Worm (Caenorhabditis elegans) whole organism, L4/young adult: Measurements from ENCODE around the gene nspg-5.

Source experiments
- W03F9.2 ChIP-seq: fragments of 150-350 bp; optimal IDR thresholded peaks from 2 replicates; lab custom pipeline; 2014; ENCODE audit warnings: missing biosample characterization, missing genetic modification characterization
- dao-5 ChIP-seq: sonication (generic microtip); optimal IDR thresholded peaks from 2 replicates; lab custom pipeline; 2016; ENCODE audit warnings: missing genotype, missing genetic modification characterization, moderate library complexity, missing compliant biosample characterization
- him-1 ChIP-seq: sonication (generic microtip); optimal IDR thresholded peaks from 2 replicates; lab custom pipeline; 2016; ENCODE audit warnings: missing genotype, missing genetic modification reagents, missing genetic modification characterization, missing compliant biosample characterization

- TF ChIP-seq W03F9.2 (tag; lab: Kevin White, UChicago): no peak
- no peak for TF ChIP-seq him-1 (tag; lab: Kevin White, UChicago)
- no peak for TF ChIP-seq dao-5 (tag; lab: Kevin White, UChicago)
These were observed 3.7 kb upstream of the nspg-5 start for ce11 chrX:2978100-2978499.
